Worm (Caenorhabditis elegans) whole organism, midembryonic: ENCODE results near the gene srh-11.

Source experiments
- T22C8.4 ChIP-seq: fragments of 200-800 bp; sonication (Bioruptor generic); IDR thresholded peaks from 2 replicates; pipeline ENCODE4 v1.3.6; 2022; ENCODE audit warnings: missing genetic modification characterization, missing compliant biosample characterization
- cog-1 ChIP-seq: sonication (generic microtip); optimal IDR thresholded peaks from 2 replicates; lab custom pipeline; 2016; ENCODE audit warnings: missing genetic modification characterization, missing compliant biosample characterization
- flt-1 ChIP-seq: fragments of 200-800 bp; sonication (Bioruptor generic); IDR thresholded peaks from 2 replicates; pipeline ENCODE4 v1.3.6; 2022; ENCODE audit warnings: missing genetic modification characterization, missing compliant biosample characterization
- klf-2 ChIP-seq: fragments of 200-800 bp; sonication (Bioruptor generic); conservative IDR thresholded peaks from 2 replicates; pipeline ENCODE4 v1.3.6; 2022; ENCODE audit warnings: missing genetic modification reagents, missing genetic modification characterization, missing compliant biosample characterization
- med-1 ChIP-seq: sonication (generic microtip); optimal IDR thresholded peaks from 2 replicates; lab custom pipeline; 2017; ENCODE audit warnings: missing genetic modification characterization, mild to moderate bottlenecking, missing compliant biosample characterization, antibody characterized with exemption, missing genetic modification reagents; ENCODE audit not compliant: insufficient read depth
- ref-1 ChIP-seq: fragments of 200-800 bp; sonication (Bioruptor generic); conservative IDR thresholded peaks from 2 replicates; pipeline ENCODE4 v1.3.6; 2022; ENCODE audit warnings: missing genetic modification reagents, missing genetic modification characterization, missing compliant biosample characterization
- tab-1 ChIP-seq: fragments of 200-800 bp; sonication (Bioruptor generic); IDR thresholded peaks from 2 replicates; pipeline ENCODE4 v1.3.6; 2022; ENCODE audit warnings: missing genetic modification characterization, missing compliant biosample characterization
- ztf-23 ChIP-seq: fragments of 200-800 bp; sonication (Bioruptor generic); IDR thresholded peaks from 2 replicates; pipeline ENCODE4 v1.3.6; 2022; ENCODE audit warnings: missing genetic modification reagents, missing genetic modification characterization, missing compliant biosample characterization
- ztf-29 ChIP-seq: fragments of 200-800 bp; sonication (Bioruptor generic); IDR thresholded peaks from 2 replicates; pipeline ENCODE4 v1.3.6; 2022; ENCODE audit warnings: missing genetic modification reagents, missing genetic modification characterization, missing compliant biosample characterization

srh-11 gene

ce11 chrX:8318950-8319349 lies at the start of gene srh-11:
srh-11 (minus strand) TSS chrX:8319050.
- TF ChIP-seq flt-1 (GFP tag; lab: Robert Waterston, UW) (no peak), tab-1 (GFP tag; lab: Robert Waterston, UW) (no peak), cog-1 (tag; lab: Kevin White, UChicago) (no peak), T22C8.4 (GFP tag; lab: Robert Waterston, UW) (no peak), klf-2 (GFP tag; lab: Robert Waterston, UW) (no peak), med-1 (GFP tag; lab: Kevin White, UChicago) (no peak), ztf-23 (GFP tag; lab: Robert Waterston, UW) (no peak), ztf-29 (no peak), ref-1 (no peak)

DNA sequence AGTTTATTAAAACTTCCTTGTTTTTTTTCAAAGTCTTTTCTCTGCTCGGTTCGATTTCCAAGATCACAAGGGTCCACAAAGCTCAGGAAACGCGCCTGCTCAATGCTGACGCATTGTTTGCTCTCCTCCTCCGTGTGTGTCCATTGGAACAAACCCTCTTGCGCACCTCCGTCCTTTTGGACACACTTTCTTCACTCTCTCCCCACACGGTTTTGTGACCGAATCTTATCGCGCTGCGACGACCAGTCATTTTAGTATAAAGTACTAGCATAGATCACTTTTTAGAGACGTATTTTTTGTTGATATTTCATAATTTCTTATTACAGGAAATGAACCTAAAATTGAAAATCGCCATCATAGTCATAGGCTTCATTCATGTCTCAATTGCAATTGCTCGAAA lies 49.4 kb upstream of the srh-11 start:
- TF ChIP-seq med-1 (GFP tag; lab: Kevin White, UChicago) (no peak), cog-1 (tag; lab: Kevin White, UChicago) (peak; percentile 52)

ce11 chrX:8367553-8367952 lies 48.7 kb upstream of the srh-11 start, which contains the start of gene F40B5.2:
F40B5.2 (plus strand) TSS chrX:8367853.
- TF ChIP-seq tab-1 (GFP tag; lab: Robert Waterston, UW) (no peak), ref-1 (no peak), cog-1 (tag; lab: Kevin White, UChicago) (no peak), ztf-29 (no peak), T22C8.4 (GFP tag; lab: Robert Waterston, UW) (no peak), med-1 (GFP tag; lab: Kevin White, UChicago) (no peak), ztf-23 (GFP tag; lab: Robert Waterston, UW) (no peak), flt-1 (GFP tag; lab: Robert Waterston, UW) (no peak), klf-2 (GFP tag; lab: Robert Waterston, UW) (no peak)

ce11 chrX:8362379-8362778 lies 43.5 kb upstream of the srh-11 start:
- TF ChIP-seq ref-1 (no peak), cog-1 (tag; lab: Kevin White, UChicago) (no peak), klf-2 (GFP tag; lab: Robert Waterston, UW) (no peak), T22C8.4 (GFP tag; lab: Robert Waterston, UW) (no peak), flt-1 (GFP tag; lab: Robert Waterston, UW) (no peak), tab-1 (GFP tag; lab: Robert Waterston, UW) (no peak), med-1 (GFP tag; lab: Kevin White, UChicago) (no peak), ztf-23 (GFP tag; lab: Robert Waterston, UW) (no peak), ztf-29 (no peak)

DNA sequence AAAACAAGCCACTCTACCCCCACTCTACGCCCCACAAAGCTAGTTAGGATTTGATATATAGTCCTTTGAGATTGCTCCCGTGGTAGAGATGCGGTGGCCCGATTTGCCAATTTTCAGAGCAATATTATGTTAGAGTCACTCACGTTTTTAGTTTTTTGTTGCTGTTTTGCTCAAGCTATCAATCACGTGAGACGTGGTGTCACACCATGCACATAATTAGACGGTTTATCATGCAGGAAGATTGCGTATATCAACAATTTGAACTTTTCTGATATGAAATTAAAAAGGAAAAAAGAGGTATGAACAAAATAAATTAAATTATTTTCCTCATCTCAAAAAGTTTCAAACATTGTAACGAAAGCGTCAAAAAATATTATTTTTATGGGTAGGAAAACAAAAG lies 37.5 kb upstream of the srh-11 start:
- no peak for TF ChIP-seq ztf-23 (GFP tag; lab: Robert Waterston, UW)
- no peak for TF ChIP-seq ztf-29

ce11 chrX:8355350-8355749 lies 36.5 kb upstream of the srh-11 start:
- TF ChIP-seq ztf-29 (no peak), T22C8.4 (GFP tag; lab: Robert Waterston, UW) (no peak), cog-1 (tag; lab: Kevin White, UChicago) (no peak), ztf-23 (GFP tag; lab: Robert Waterston, UW) (no peak), tab-1 (GFP tag; lab: Robert Waterston, UW) (no peak), klf-2 (GFP tag; lab: Robert Waterston, UW) (no peak), med-1 (GFP tag; lab: Kevin White, UChicago) (no peak), ref-1 (no peak), flt-1 (GFP tag; lab: Robert Waterston, UW) (no peak)

DNA sequence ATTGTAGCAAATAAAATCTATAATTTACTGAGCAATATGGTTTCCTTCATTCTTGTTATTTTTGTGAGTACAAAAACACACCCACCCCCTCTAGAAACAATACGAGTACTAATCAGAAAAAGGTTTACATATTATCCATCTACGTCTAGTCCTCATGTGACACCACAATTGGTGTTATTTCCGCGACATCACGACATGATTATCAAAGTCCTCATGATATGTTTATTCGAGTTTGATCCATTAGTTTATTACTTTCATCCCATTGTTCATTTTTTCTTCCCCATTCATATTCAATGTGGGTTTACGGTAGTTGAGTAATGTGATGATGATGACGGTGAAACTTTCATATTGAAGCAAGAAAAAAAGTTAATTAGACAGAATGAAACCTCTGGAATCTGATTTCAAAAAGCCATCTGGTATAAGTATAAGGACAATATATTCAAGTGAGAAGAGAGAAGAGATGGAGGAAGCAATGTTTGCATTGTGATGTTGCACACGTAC lies 35.5 kb upstream of the srh-11 start:
- TF ChIP-seq ztf-23 (GFP tag; lab: Robert Waterston, UW) (no peak), ztf-29 (no peak), klf-2 (GFP tag; lab: Robert Waterston, UW) (no peak), flt-1 (GFP tag; lab: Robert Waterston, UW) (no peak), T22C8.4 (GFP tag; lab: Robert Waterston, UW) (no peak), cog-1 (tag; lab: Kevin White, UChicago) (no peak), ref-1 (no peak), med-1 (GFP tag; lab: Kevin White, UChicago) (no peak), tab-1 (GFP tag; lab: Robert Waterston, UW) (no peak)

DNA sequence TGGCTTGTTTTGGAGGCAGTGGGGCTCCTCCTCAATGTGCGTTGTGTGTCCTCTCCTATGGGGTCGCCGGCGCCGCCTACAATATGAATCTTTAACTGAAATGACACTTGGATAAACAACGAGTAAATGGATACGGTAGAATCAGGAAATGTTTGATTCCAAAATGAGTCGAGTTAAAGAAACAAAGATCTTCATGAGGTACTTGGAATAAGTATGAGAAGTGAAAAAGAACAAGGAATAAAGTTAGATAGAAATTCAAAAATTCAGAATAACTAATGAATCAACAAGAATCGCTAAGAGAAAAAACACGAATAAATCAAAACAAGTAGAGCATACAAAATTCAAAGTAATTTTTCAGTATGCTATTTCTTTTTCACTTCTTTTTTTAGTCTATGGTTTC lies 32.1 kb upstream of the srh-11 start, which contains the start of gene npr-28:
Gene npr-28 (minus strand): TSS at position 101 of the 400 bp plus-strand sequence.
- no peak for TF ChIP-seq klf-2 (GFP tag; lab: Robert Waterston, UW)
- TF ChIP-seq cog-1 (tag; lab: Kevin White, UChicago), result no peak
- TF ChIP-seq ref-1, result no peak
- no peak for TF ChIP-seq ztf-23 (GFP tag; lab: Robert Waterston, UW)
- no peak for TF ChIP-seq ztf-29
- no peak for TF ChIP-seq tab-1 (GFP tag; lab: Robert Waterston, UW)
- TF ChIP-seq med-1 (GFP tag; lab: Kevin White, UChicago), result no peak
- TF ChIP-seq T22C8.4 (GFP tag; lab: Robert Waterston, UW), result no peak
- no peak for TF ChIP-seq flt-1 (GFP tag; lab: Robert Waterston, UW)

DNA sequence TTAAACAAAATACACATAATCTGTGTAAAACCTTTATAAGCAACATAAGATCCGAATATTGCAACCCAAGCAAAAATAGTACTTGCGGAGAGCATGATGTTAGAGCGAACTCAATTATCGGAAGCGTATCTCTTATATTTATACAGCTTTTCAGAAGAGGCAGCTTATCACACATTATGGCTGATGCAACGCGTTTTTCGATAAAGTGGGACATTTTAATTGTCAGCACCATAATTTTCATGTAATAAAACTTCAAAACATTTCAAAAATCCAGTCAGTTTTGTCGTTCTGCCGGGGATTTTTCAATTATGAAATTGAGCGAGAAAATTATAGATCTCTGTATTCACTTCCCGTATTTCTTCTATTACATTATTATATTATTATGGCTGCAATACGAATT lies 27.4 kb upstream of the srh-11 start, which contains the start of gene drd-5:
Gene drd-5 (minus strand): TSS at position 101 of the 400 bp plus-strand sequence.
- TF ChIP-seq klf-2 (GFP tag; lab: Robert Waterston, UW) (no peak), ref-1 (no peak), tab-1 (GFP tag; lab: Robert Waterston, UW) (no peak), ztf-29 (no peak), flt-1 (GFP tag; lab: Robert Waterston, UW) (no peak), ztf-23 (GFP tag; lab: Robert Waterston, UW) (no peak), T22C8.4 (GFP tag; lab: Robert Waterston, UW) (no peak), cog-1 (tag; lab: Kevin White, UChicago) (no peak), med-1 (GFP tag; lab: Kevin White, UChicago) (no peak)

- TF ChIP-seq ref-1, result no peak
- no peak for TF ChIP-seq ztf-29
- TF ChIP-seq klf-2 (GFP tag; lab: Robert Waterston, UW), result no peak
- TF ChIP-seq T22C8.4 (GFP tag; lab: Robert Waterston, UW), result no peak
- no peak for TF ChIP-seq ztf-23 (GFP tag; lab: Robert Waterston, UW)
- no peak for TF ChIP-seq med-1 (GFP tag; lab: Kevin White, UChicago)
- no peak for TF ChIP-seq tab-1 (GFP tag; lab: Robert Waterston, UW)
- TF ChIP-seq flt-1 (GFP tag; lab: Robert Waterston, UW), result no peak
Measured at ce11 chrX:8341675-8342074, 22.8 kb upstream of the srh-11 start, which contains the start of gene F55E10.1. F55E10.1 (plus strand) TSS chrX:8341975.
